Fruit fly (Drosophila melanogaster): ENCODE results near the gene na.

Gene na

DNA sequence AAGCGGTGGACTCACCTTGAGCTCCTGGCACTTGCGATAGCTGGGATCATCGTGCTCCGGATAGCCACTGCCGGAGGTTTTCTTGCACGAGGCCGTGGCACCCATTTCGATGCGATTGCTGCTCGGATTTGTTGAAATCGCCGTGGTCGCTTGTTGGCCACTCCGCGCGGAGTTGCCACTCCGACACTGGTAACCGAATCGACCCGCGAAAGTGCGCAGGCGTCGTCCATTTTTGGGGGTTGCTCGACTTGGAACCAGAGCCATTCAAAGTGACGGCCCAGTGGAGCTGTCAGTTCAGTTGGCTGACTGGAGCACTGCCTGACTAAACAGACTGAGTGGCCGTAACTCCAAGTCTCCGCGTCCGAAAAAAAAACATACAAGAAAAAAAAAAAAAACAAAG is at the start of gene na, which contains the start of gene CG13404:
na (plus strand) TSS at position 293 of the 400 bp plus-strand sequence.
CG13404 (minus strand) TSS at position 176 of the 400 bp plus-strand sequence.
- TF ChIP-seq CG17801 (GFP tag; optimal IDR thresholded peaks at IDR 0.05; ENCODE audit: partially characterized antibody), result no peak

DNA sequence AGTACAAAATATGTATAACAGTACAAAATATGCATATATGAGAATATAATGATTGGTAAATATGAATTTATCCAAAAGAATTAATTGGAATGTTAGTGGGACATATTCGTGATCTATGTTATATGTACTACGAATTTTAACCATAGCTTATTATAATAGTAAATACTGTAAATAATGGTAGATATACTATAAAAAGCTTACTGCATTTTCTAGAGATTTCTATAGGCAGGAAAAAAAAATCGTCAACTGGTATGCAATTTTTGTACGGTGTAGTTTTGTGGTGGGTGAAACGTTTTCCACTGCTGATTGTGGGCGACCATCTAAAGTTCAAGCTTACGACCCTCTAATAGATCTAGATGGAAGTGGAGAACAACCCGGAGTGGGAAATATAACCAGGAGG is 49.3 kb upstream of the na start:
- TF ChIP-seq CG17801 (GFP tag; optimal IDR thresholded peaks at IDR 0.05; ENCODE audit: partially characterized antibody), result no peak

DNA sequence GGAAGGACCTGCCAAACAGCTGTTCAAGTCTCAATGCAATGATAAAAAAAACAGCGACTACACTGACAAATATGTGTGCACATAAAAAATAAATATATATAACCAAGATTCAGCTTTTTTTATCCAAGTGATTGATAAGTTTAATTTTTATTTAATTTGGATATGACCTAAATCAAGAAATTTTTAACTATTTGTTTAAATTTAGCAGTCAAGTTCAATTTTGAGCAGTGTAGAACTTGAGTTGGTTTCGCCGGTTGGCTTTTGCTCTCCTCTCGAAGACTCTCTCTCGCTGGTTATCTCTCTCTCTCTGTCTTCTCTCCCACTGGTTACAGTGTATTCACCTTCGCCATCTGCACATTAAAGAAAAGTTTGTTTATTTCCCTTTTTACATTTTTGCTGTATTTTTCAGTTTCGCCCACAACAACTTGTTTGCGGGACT is 48.1 kb upstream of the na start:
- TF ChIP-seq CG17801 (GFP tag; optimal IDR thresholded peaks at IDR 0.05; ENCODE audit: partially characterized antibody), result peak; percentile 91

DNA sequence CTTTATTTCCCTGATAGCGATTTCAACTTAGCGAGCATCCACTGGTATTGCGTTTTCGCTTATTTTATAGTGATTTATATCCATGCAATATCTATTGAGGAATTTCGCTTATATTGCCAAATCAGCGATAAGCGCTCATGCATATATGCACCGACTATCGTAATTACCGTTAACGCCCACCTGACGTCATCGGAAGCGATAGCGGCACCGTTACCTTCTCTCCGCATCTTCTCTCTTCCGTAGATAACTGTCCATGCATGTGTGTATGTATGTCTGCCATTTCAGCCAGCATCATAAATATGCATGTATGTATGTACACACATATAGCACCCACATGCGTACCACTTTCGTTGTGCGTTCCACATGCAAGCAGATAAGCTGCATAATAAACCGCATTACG is 45.0 kb upstream of the na start:
- TF ChIP-seq CG17801 (GFP tag; optimal IDR thresholded peaks at IDR 0.05; ENCODE audit: partially characterized antibody), result no peak

DNA sequence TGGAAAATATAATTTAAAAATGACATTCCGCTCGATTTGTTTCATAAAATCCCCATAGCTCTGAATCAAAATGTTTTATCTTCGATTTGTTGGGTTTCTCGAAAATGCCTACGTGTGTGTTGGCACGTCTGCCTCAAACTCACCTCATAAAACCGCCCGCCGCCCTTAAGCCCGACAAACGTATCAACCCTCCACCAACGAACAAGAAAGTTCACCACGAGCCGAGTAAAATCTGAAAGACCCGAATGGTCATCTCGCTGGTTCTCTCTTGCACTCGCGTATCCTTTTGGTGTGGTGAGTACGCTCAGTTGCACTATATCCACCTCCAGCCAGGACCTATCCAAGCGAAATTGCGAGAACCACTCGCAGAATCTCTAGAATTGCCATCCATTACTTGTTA is 44.2 kb upstream of the na start:
- TF ChIP-seq CG17801 (GFP tag; optimal IDR thresholded peaks at IDR 0.05; ENCODE audit: partially characterized antibody), result no peak

DNA sequence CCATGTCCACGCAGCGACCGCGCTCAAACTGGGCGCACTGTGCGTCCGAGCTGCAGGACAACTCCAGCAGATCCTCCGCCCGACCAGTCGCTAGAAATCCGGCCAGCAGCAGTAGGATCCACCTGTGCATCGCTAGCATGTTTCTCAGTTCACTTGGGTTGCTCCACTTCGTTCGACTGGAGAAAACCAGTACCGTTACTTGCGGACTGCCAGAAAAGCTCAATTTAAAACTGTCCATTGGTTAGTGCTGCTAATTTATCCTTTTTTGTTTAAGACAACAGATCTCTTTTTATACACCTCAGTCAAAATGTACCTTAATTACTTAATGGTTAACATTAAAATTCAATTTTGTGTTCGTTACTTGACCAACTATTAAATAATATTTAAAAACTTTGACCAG is 40.5 kb upstream of the na start, which contains the start of gene CG11674:
CG11674 (minus strand) TSS at position 215 of the 400 bp plus-strand sequence.
- no peak for TF ChIP-seq CG17801 (GFP tag; optimal IDR thresholded peaks at IDR 0.05; ENCODE audit: partially characterized antibody)

DNA sequence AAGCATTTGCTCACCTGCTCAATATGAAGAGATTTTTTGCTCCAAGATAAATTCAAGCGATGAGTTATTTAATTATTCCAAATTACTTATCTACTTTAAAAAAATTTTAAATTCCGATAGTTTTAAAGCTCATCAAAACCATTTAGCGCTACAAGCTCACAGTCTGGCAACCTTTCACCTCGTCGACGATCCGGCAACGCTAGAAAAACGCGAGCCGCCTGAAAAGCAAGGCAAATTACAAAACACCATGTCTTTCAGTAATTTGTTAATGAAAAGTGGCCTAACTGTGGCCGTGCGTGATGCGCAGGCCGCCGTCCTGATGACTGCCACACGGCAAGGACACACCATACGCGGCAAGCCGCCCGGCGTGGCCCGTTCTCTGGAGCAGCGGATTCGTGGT is 40.1 kb upstream of the na start, which contains the start of gene mRpL38:
mRpL38 (plus strand) TSS at position 197 of the 400 bp plus-strand sequence.
- no peak for TF ChIP-seq CG17801 (GFP tag; optimal IDR thresholded peaks at IDR 0.05; ENCODE audit: partially characterized antibody)

DNA sequence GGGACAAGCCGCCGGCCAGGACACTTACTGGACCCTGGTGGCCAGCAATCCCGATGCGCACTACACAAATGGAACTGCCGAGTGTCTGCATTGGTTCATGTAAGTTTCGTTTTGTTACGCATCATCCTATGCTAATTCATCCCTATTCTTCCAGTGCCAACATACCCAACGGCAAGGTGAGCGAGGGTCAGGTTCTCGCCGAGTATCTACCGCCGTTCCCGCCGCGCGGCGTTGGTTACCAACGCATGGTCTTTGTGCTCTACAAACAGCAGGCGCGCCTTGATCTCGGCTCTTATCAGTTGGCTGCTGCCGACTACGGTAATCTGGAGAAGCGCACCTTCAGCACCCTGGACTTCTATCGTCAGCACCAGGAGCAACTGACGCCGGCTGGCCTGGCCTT is 39.1 kb upstream of the na start:
- no peak for TF ChIP-seq CG17801 (GFP tag; optimal IDR thresholded peaks at IDR 0.05; ENCODE audit: partially characterized antibody)

DNA sequence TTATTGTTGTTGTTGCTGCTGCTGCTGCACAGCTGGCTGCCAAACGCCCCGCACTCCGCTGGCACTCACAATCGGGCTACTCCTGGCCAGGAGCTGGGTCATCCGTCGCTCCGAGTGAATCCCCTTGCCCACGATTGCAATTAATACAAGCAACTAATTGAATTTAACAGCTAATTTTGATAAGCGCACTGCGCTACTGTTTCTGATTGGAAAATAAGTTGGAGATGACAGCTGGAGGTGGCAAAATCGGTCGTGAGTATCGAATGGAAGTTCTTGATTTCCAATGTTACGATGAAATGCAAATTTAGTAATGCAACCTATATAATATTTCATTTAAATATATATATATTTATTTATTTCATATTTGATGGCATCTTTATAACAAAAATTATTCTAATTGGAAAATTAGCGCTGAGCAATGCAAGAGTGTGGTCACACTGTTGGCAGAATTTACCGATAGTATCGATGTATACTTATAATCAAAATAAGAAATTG is 32.3 kb upstream of the na start, which contains the start of gene CG42271:
CG42271 (minus strand) TSS at position 224 of the 495 bp plus-strand sequence.
- peak; percentile 59 for TF ChIP-seq CG17801 (GFP tag; optimal IDR thresholded peaks at IDR 0.05; ENCODE audit: partially characterized antibody)

DNA sequence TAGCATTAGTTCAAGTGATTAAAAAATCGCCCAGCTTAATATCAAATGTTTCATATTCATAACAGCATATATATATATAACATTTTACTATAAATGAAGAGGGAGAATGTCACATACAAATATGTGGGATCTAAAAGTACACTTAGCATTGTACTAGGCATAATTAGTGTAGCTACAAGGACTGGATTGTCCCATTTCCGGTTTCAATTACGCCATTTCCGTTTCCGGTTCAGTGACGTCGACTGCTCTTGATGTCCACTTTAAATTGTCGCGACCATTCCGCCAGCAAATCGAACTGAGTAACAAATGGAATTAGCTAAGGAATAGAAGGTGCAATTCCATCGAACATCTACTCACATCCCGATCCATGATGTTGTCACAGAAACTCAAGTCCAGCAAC is 31.7 kb upstream of the na start:
- TF ChIP-seq CG17801 (GFP tag; optimal IDR thresholded peaks at IDR 0.05; ENCODE audit: partially characterized antibody), result no peak

DNA sequence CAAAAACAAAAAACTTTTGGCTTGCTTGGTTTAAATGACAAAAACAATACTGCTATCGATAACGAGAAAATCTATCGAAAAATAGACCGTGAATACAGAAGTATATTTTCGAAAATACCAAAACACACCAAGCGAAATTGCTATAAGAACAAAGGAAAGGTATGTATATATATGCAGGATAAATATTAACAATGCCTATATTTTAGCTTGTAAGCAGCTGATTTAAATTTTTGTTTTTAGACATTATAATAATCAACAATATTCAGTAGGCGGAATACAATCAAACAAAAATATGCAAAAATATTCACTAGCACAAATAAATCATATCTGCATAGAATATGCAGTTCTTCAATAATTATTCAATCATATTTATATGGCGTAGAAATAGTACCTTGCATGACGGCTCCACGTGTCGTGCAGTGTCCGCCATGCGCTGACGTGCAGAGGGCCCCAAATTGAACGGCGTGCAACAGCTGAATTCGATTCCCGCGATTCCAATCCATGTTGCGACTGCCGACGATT is 28.2 kb upstream of the na start, which contains the start of the genes Fbxl4 and Dus2:
Fbxl4 (minus strand) TSS at position 51 of the 522 bp plus-strand sequence.
Dus2 (plus strand) TSS at position 116 of the 522 bp plus-strand sequence.
- peak; percentile 92 for TF ChIP-seq CG17801 (GFP tag; optimal IDR thresholded peaks at IDR 0.05; ENCODE audit: partially characterized antibody)

DNA sequence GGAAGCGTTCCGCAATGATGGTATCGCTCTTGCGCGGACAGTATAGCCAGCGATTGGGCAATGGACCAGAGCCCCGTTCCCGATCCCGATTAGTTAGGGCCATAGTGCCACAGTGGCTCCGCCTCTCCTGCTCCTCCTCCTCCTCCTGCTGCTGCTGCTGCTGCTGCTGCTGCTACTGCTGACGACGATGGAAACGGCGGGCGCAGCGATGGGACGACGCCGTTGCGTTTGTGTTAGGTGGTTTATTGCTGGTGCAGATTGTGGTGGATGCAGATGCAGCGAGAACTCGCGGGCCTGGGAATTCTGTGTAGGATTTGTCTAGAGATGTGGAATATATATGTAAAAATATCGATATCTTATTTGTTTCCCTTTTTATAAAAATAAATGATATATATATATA is 23.7 kb upstream of the na start, which contains the start of gene mRNA-cap:
mRNA-cap (minus strand) TSS at position 344 of the 400 bp plus-strand sequence.
- no peak for TF ChIP-seq CG17801 (GFP tag; optimal IDR thresholded peaks at IDR 0.05; ENCODE audit: partially characterized antibody)

DNA sequence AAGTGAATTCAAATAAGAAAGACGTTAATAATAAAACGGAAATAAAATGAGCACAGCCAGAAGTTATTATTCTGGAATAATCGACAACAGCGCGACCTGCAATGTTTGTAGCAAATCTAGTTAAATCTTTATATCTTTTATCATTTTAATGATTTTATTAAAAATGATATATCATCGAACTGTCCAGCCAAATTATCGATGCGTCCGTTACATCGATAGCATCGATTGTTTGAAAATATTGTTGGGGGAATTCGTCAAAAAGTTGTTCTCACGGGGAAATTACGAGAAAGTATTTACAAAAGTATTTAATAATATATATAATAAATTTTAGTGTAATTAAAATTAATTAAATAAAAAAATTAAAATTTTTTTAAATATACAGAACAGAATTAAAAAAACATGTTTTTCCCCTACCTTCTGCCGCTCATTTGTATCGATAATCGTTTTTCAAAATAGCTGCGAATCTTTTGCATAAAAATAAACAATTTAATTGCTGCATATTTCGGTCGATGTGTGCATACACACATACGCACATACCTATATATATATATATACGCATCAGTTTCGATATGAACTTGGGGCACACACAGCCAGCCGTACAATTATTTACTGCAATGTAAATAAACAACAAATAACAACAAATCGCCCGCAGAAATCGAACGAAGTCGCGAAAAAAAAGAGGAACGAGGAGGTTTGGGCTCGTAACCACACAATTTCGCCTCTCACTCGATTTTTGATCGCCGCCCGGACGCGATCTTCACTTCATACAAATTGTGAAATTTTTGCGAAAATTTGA is 23.0 kb upstream of the na start, which contains the start of gene CG32599:
CG32599 (plus strand) TSS at position 746 of the 796 bp plus-strand sequence.
- no peak for TF ChIP-seq CG17801 (GFP tag; optimal IDR thresholded peaks at IDR 0.05; ENCODE audit: partially characterized antibody)

DNA sequence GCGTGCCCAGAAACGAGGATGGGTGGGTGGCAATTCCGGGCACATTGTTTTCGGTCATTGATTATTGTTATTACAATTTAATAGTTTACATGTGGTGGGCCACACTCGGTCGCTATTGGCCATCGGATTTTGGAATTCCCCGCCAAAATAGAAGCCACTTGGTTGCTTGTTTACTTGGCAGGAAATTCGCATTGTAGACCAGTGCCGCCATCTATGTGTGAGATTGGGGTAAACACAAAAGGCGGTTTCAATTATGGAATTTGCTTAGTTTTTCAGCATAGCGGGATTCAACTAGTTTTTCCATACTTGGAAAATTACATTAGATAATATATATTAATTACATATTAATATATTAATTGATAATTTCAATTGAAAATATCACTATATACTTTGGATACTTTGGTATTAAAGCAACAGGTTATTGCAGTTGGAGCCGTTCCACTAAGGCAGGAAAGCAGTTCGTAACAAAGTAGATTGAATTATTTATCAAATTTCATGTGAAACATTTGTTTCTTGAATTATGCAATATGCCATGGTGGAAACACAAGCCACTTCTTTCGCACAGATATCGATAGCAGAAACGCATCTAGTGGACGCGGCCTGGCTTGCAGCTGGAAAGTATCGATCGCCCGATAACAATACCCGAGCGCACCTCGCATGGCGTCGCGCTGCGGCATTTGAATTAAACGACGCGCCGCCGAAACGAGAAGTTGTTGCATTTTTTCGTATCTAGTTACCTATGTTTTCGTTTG is 19.0 kb upstream of the na start, which contains the start of gene mud:
mud (plus strand) TSS at position 698 of the 752 bp plus-strand sequence.
- TF ChIP-seq CG17801 (GFP tag; optimal IDR thresholded peaks at IDR 0.05; ENCODE audit: partially characterized antibody), result no peak

DNA sequence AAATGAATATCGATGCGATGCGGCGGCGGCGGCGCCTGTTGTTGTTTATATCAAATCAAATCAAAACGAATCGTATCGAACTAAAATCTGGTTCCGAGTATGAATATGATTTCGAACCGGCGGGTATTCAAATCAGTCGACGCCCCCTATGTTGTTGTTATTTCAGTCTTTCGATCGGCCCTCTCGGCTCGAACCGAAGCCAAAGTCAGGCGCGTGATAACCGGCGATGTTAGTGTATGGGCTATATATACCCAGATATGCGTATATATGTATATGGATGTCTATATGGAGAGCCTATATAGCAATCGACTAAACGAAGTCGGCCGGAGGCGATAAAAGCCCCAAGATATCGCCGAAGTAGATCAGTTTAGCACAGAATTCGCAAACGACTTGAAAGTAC is 5.3 kb upstream of the na start, which contains the start of the genes CG46317 and Tat:
CG46317 (plus strand) TSS at position 361 of the 400 bp plus-strand sequence.
Tat (plus strand) TSS at position 361 of the 400 bp plus-strand sequence.
- no peak for TF ChIP-seq CG17801 (GFP tag; optimal IDR thresholded peaks at IDR 0.05; ENCODE audit: partially characterized antibody)

Data from ovary, adult (tissue).